Fruit fly (Drosophila melanogaster) whole organism, adult: ENCODE data around the gene Pdk1.

Experiments
- CG11617 ChIP-seq: fragments of 200-800 bp; sonication (Bioruptor generic); optimal IDR thresholded peaks from 2 replicates; lab custom pipeline; 2017; ENCODE audit warnings: mild to moderate bottlenecking, missing biosample characterization, missing genetic modification reagents, missing genetic modification characterization
- CG12768 ChIP-seq: fragments of 200-800 bp; sonication (Bioruptor generic); optimal IDR thresholded peaks from 2 replicates; lab custom pipeline; 2017; ENCODE audit warnings: missing biosample characterization, missing genetic modification characterization, mild to moderate bottlenecking, moderate library complexity, missing genetic modification reagents
- CG14711 ChIP-seq: fragments of 200-800 bp; sonication (Bioruptor generic); optimal IDR thresholded peaks from 2 replicates; lab custom pipeline; 2018; ENCODE audit warnings: missing biosample characterization, mild to moderate bottlenecking, missing genetic modification characterization, moderate library complexity
- CG1620 ChIP-seq: fragments of 200-800 bp; sonication (Bioruptor generic); optimal IDR thresholded peaks from 2 replicates; lab custom pipeline; 2016; ENCODE audit warnings: missing biosample characterization, missing genetic modification characterization
- CG33017 ChIP-seq: fragments of 200-800 bp; sonication (Bioruptor generic); optimal IDR thresholded peaks from 2 replicates; lab custom pipeline; 2018; ENCODE audit warnings: missing biosample characterization, mild to moderate bottlenecking, missing genetic modification characterization, moderate library complexity
- CG5204 ChIP-seq: fragments of 200-800 bp; sonication (Bioruptor generic); optimal IDR thresholded peaks from 2 replicates; lab custom pipeline; 2016; ENCODE audit warnings: missing biosample characterization, missing genetic modification characterization
- CG7045 ChIP-seq: fragments of 200-800 bp; sonication (Bioruptor generic); optimal IDR thresholded peaks from 2 replicates; lab custom pipeline; 2017; ENCODE audit warnings: missing biosample characterization, mild to moderate bottlenecking, missing genetic modification characterization
- CG7101 ChIP-seq: fragments of 200-800 bp; sonication (Bioruptor generic); optimal IDR thresholded peaks from 2 replicates; lab custom pipeline; 2018; ENCODE audit warnings: missing biosample characterization, mild to moderate bottlenecking, missing genetic modification characterization, moderate library complexity
- Clk ChIP-seq: fragments of 200-800 bp; sonication (Bioruptor generic); optimal IDR thresholded peaks from 2 replicates; lab custom pipeline; 2017; ENCODE audit warnings: missing biosample characterization, missing genetic modification characterization
- Crg-1 ChIP-seq: fragments of 200-800 bp; sonication (Bioruptor generic); optimal IDR thresholded peaks from 2 replicates; lab custom pipeline; 2016; ENCODE audit warnings: missing biosample characterization, missing genetic modification characterization
- Hr96 ChIP-seq: fragments of 200-800 bp; sonication (Bioruptor generic); optimal IDR thresholded peaks from 2 replicates; lab custom pipeline; 2016; ENCODE audit warnings: missing biosample characterization, missing genetic modification characterization
- Mnt ChIP-seq: fragments of 200-800 bp; sonication (Bioruptor generic); optimal IDR thresholded peaks from 2 replicates; lab custom pipeline; 2016; ENCODE audit warnings: missing biosample characterization, mild to moderate bottlenecking, missing genetic modification characterization
- bab1 ChIP-seq: fragments of 200-800 bp; sonication (Bioruptor generic); optimal IDR thresholded peaks from 3 replicates; lab custom pipeline; 2019; ENCODE audit warnings: missing biosample characterization, mild to moderate bottlenecking, missing genetic modification characterization, moderate library complexity
- cic ChIP-seq: fragments of 200-800 bp; sonication (Bioruptor generic); optimal IDR thresholded peaks from 2 replicates; lab custom pipeline; 2017; ENCODE audit warnings: missing biosample characterization, mild to moderate bottlenecking, missing genetic modification characterization, moderate library complexity
- cnc ChIP-seq, 2 experiments: fragments of >200 bp; optimal IDR thresholded peaks; 2 replicates each; lab custom pipeline; 2017
- kay ChIP-seq: fragments of 200-800 bp; sonication (Bioruptor generic); peaks from one replicate; lab custom pipeline; 2016; ENCODE audit warnings: missing biosample characterization, missing genetic modification characterization, borderline replicate concordance
- ovo ChIP-seq: fragments of 200-800 bp; sonication (Bioruptor generic); optimal IDR thresholded peaks from 2 replicates; lab custom pipeline; 2016; ENCODE audit warnings: missing biosample characterization, missing genetic modification characterization
- pad ChIP-seq: fragments of 200-800 bp; sonication (Bioruptor generic); optimal IDR thresholded peaks from 3 replicates; lab custom pipeline; 2017; ENCODE audit warnings: missing biosample characterization, missing genetic modification characterization, mild to moderate bottlenecking, moderate library complexity, missing genetic modification reagents
- tj ChIP-seq: fragments of 200-800 bp; sonication (Bioruptor generic); optimal IDR thresholded peaks from 3 replicates; lab custom pipeline; 2017; ENCODE audit warnings: missing biosample characterization, mild to moderate bottlenecking, missing genetic modification characterization, moderate library complexity
- toe ChIP-seq: fragments of 200-800 bp; sonication (Bioruptor generic); optimal IDR thresholded peaks from 2 replicates; lab custom pipeline; 2016; ENCODE audit warnings: missing biosample characterization, missing genetic modification characterization

Pdk1 gene

DNA sequence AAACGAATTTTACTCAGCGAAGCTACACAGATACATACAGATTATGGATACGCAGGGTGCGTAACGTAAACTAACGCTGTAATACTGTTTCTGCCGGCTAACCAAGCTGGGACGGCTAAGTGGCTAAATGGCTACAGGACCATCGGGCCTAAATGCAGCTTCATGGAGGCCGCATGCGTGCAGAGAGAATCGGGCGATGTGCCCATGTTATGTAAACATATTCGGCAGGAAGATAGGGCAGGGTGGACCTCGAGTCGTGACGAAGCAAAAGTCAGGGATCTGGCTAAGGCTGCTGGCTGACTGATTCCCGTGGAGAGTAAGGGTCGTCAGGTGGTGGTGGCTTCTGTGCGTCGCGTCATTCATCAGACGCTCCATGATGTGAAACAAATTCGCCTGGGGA is 24.4 kb downstream of the Pdk1 start:
- no peak for TF ChIP-seq CG5204 (GFP tag; lab: Kevin White, UChicago)
- no peak for TF ChIP-seq CG1620 (GFP tag; lab: Kevin White, UChicago)

DNA sequence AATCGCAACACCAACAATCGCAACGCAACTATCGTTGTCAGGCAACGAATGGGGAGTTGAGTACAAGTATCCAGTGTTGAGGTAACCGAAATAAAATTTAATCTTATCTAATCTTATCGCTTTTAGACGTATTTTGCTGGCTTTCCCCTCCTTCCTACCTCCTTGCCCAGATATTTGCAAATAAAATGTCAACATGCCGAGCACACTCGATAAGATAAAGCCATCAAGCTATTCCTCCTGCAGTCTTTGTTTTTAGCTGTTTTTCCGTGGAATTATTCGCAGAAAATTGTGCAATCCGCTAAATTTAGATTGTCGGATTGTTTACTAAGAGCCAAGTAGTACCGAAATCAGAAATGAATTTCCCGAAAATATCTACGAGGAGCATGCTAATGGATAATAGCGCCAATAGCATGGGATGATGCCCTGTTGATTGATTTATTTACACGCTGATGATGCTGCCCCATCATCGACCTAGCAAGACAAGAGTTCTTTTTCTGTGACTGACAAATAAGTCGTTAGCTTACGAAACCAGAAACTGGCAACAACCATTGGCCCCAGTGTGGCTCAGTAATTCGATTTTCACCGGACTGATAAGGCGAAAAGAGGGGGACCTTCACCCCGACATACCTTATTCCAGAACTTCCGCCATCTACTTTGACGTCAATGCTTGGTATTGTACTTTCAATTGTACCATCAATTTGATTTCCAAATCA is 27.5 kb downstream of the Pdk1 start:
- TF ChIP-seq cnc (optimal IDR thresholded peaks at IDR 0.05; lab: Kevin White, UChicago) (no peak), CG12768 (GFP tag; lab: Kevin White, UChicago) (peak; percentile 19), CG1620 (GFP tag; lab: Kevin White, UChicago) (no peak), Clk (peak; percentile 4), kay (GFP tag; lab: Kevin White, UChicago) (peak; percentile 96), CG5204 (GFP tag; lab: Kevin White, UChicago) (no peak), Mnt (GFP tag; lab: Kevin White, UChicago) (peak; percentile 58), CG7101 (tag; lab: Kevin White, UChicago) (peak; percentile 59), pad (GFP tag; lab: Kevin White, UChicago) (no peak), cic (GFP tag; lab: Kevin White, UChicago) (peak; percentile 88), CG14711 (tag; lab: Kevin White, UChicago) (no peak), ovo (GFP tag; lab: Kevin White, UChicago) (peak; percentile 30), CG11617 (GFP tag; lab: Kevin White, UChicago) (peak; percentile 31), bab1 (GFP tag; lab: Kevin White, UChicago) (no peak), Crg-1 (GFP tag; lab: Kevin White, UChicago) (no peak), CG7045 (GFP tag; lab: Kevin White, UChicago) (peak; percentile 19), tj (GFP tag; lab: Kevin White, UChicago) (no peak), CG33017 (tag; lab: Kevin White, UChicago) (peak; percentile 70), toe (GFP tag; lab: Kevin White, UChicago) (no peak), Hr96 (GFP tag; lab: Kevin White, UChicago) (no peak)

DNA sequence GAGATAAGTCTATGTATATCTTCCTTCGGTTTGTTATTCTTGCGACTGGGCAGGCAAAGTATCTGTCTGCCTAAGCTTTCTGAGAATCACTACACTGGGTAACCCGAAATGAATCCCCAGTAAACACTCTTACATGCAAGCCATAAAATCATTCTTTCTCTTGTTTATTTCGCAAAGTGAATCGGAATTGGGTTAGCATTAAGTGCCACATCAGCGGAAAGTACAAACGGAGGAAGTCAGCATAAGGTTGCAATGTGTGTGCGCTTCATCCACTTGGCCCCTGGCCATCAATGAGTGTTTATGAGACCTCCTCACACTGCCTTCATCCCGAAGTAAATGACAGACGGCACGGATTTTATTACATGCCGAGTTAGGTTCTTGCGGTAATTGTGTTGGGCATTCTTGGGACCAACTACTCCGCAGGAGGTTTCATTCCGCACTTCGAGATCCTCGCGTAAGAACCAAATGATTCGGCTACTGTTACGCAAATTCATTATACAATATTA is 28.5 kb downstream of the Pdk1 start:
- TF ChIP-seq tj (GFP tag; lab: Kevin White, UChicago) (peak; percentile 98), CG33017 (tag; lab: Kevin White, UChicago) (no peak)

DNA sequence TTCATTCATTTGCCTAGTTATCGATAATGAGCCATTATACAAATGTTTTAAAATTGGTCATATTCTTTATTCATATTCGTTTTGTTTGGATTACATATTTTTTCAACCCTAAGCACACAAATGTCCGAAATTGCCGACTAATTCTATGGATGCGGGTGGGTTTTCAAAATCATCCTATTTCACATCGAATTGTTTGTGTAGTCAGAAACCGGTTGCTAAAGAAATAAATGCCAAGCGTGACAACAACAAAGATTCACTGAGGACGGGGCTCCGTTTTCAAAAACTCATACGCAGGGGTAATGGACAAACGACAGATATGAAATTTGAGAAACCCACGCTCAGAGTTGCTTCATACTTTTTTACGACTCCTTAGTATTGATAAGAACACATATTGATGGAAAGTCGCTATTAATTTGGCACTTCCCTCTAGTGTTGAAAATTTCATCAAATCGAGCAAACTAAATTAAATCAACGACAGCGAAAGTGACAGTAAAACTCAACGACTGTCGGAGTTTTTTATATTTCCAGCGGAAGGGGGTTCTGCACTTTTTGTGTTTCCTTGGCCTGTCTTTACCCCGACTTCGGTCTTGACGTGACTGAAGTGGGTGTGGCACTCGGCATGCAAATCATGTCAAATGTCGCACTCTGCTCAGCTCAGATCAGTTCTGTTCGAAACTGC is 30.3 kb downstream of the Pdk1 start:
- TF ChIP-seq kay (GFP tag; lab: Kevin White, UChicago) (no peak), Crg-1 (GFP tag; lab: Kevin White, UChicago) (no peak), toe (GFP tag; lab: Kevin White, UChicago) (no peak), tj (GFP tag; lab: Kevin White, UChicago) (peak; percentile 7)

DNA sequence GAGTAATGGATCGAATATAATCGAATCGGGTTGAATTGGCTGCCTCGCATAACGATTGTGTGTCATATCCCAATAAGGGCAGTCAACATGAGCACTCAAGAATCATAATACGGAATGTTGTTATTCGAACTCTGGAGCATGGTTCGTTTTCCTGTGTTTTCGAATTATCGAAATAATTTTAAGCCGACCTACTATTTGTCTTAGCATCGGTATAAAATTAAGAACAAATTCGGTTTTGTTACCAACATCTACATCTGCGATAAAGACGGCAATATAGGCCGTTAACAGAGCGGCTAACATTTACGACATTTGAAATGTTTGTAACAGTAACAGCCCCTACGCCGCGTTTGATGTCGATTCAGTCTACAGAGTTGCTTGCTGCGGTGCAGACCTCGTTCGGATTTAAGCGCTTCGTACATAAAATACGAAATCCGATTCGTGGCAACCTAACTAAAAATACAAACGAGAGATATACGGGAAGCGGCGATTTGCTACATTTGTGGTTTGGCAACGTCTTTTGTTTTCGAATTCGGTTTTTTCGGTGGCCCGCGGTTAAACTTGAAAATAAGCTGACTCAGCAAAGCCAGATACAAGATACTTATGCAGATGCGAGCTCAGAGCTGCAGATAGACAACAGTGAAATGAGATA is 31.3 kb downstream of the Pdk1 start:
- TF ChIP-seq CG5204 (GFP tag; lab: Kevin White, UChicago) (no peak), Clk (no peak), cic (GFP tag; lab: Kevin White, UChicago) (peak; percentile 29), CG14711 (tag; lab: Kevin White, UChicago) (peak; percentile 30), pad (GFP tag; lab: Kevin White, UChicago) (peak; percentile 1), CG7101 (tag; lab: Kevin White, UChicago) (peak; percentile 15), toe (GFP tag; lab: Kevin White, UChicago) (no peak), CG33017 (tag; lab: Kevin White, UChicago) (peak; percentile 16), Mnt (GFP tag; lab: Kevin White, UChicago) (peak; percentile 31), bab1 (GFP tag; lab: Kevin White, UChicago) (peak; percentile 51), CG12768 (GFP tag; lab: Kevin White, UChicago) (peak; percentile 15), CG1620 (GFP tag; lab: Kevin White, UChicago) (no peak), Hr96 (GFP tag; lab: Kevin White, UChicago) (no peak), tj (GFP tag; lab: Kevin White, UChicago) (peak; percentile 82), CG7045 (GFP tag; lab: Kevin White, UChicago) (peak; percentile 4), Crg-1 (GFP tag; lab: Kevin White, UChicago) (no peak)
